Worm (Caenorhabditis elegans): ENCODE data around the gene T07E3.3.

Gene T07E3.3

DNA sequence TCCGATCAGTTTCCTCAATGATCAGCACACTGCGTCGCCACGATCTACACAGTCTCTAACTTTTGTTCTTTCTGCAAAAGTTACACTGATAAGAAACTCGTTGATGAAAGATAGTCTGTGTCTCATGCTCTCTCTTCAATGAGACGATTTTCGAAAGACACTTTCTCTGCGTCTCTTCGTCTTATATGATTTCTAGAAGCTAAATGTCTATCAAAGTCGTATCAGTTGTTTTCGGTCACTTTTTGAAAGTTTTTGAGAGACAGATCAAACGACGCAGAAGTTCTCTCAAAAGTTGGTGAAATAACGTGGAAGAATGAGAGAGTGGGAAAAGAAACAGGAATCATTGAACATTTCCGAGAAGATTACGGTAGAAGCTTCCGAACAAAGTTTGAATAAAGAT, 8.5 kb upstream of the T07E3.3 start (continued):
- TF ChIP-seq pqm-1 (tag; optimal IDR thresholded peaks at IDR 0.05) (peak; percentile 46), lin-13 (GFP tag; optimal IDR thresholded peaks at IDR 0.05) (peak; percentile 37), lin-15B (tag; optimal IDR thresholded peaks at IDR 0.05) (no peak), saeg-2 (GFP tag; IDR thresholded peaks at IDR 0.05) (peak; percentile 73; the same call in 1 of the 2 replicates), madf-9 (GFP tag; conservative IDR thresholded peaks at IDR 0.05) (no peak), F37D6.2 (tag; optimal IDR thresholded peaks at IDR 0.05) (no peak), ceh-82 (tag; optimal IDR thresholded peaks at IDR 0.05) (no peak), lir-3 (tag; optimal IDR thresholded peaks at IDR 0.05) (no peak), Y75B8A.6 (GFP tag; IDR thresholded peaks at IDR 0.05) (no peak), R02D3.7 (tag; optimal IDR thresholded peaks at IDR 0.05) (no peak), arid-1 (GFP tag; conservative IDR thresholded peaks at IDR 0.05) (0 out of 2 replicates have a peak, but pooled peaks have one; percentile 44), dmd-8 (GFP tag; IDR thresholded peaks at IDR 0.05) (no peak), mxl-2 (GFP tag; conservative IDR thresholded peaks at IDR 0.05) (peak; percentile 82), zag-1 (tag; optimal IDR thresholded peaks at IDR 0.05) (no peak), unc-130 (GFP tag; optimal IDR thresholded peaks at IDR 0.05) (no peak), nhr-111 (GFP tag; optimal IDR thresholded peaks at IDR 0.05) (no peak), nhr-102 (tag; optimal IDR thresholded peaks at IDR 0.05) (peak; percentile 63), zfp-2 (tag; optimal IDR thresholded peaks at IDR 0.05) (no peak), set-16 (GFP tag; IDR thresholded peaks at IDR 0.05) (no peak), vab-7 (GFP tag; IDR thresholded peaks at IDR 0.05) (no peak), D1046.2 (GFP tag; IDR thresholded peaks at IDR 0.05) (no peak), fkh-10 (GFP tag; optimal IDR thresholded peaks at IDR 0.05) (no peak), egl-43 (GFP tag; IDR thresholded peaks at IDR 0.05) (no peak), ceh-32 (tag; optimal IDR thresholded peaks at IDR 0.05; ENCODE audit: poor library complexity) (no peak), lin-38 (GFP tag; IDR thresholded peaks at IDR 0.05) (peak; percentile 49), zip-2 (tag; optimal IDR thresholded peaks at IDR 0.05) (no peak), nhr-48 (tag; optimal IDR thresholded peaks at IDR 0.05) (peak; percentile 83), dpl-1 (GFP tag; optimal IDR thresholded peaks at IDR 0.05) (peak; percentile 14), spr-1 (tag; optimal IDR thresholded peaks at IDR 0.05) (peak; percentile 40), T26A8.4 (GFP tag; IDR thresholded peaks at IDR 0.05) (peak; percentile 66), egl-27 (tag; optimal IDR thresholded peaks at IDR 0.05) (no peak), daf-12 (tag; optimal IDR thresholded peaks at IDR 0.05) (no peak), mdl-1 (tag; optimal IDR thresholded peaks at IDR 0.05) (peak in 1 of 2 experiments; percentile 75), ceh-28 (tag; optimal IDR thresholded peaks at IDR 0.05) (no peak), tra-1 (GFP tag; IDR thresholded peaks at IDR 0.05) (peak; percentile 69; the same call in 1 of the 2 replicates), ces-1 (GFP tag; optimal IDR thresholded peaks at IDR 0.05) (no peak), pha-4 (GFP tag; IDR thresholded peaks at IDR 0.05) (no peak), pha-4 (tag; optimal IDR thresholded peaks at IDR 0.05) (no peak), jun-1 (tag; optimal IDR thresholded peaks at IDR 0.05) (no peak), hlh-11 (tag; optimal IDR thresholded peaks at IDR 0.05) (peak; percentile 95), ama-1 (optimal IDR thresholded peaks at IDR 0.05) (peak; percentile 27), rbr-2 (tag; optimal IDR thresholded peaks at IDR 0.05) (no peak), ceh-20 (GFP tag; IDR thresholded peaks at IDR 0.05) (0 out of 2 replicates have a peak, but pooled peaks have one; percentile 47), ctbp-1 (GFP tag; IDR thresholded peaks at IDR 0.05) (no peak), nhr-11 (tag; optimal IDR thresholded peaks at IDR 0.05) (peak; percentile 81), gei-8 (GFP tag; optimal IDR thresholded peaks at IDR 0.05) (peak; percentile 71), ZK546.5 (tag; optimal IDR thresholded peaks at IDR 0.05) (no peak), hmg-1.1 (GFP tag; IDR thresholded peaks at IDR 0.05) (peak; percentile 38; the same call in 1 of the 2 replicates), nhr-77 (tag; optimal IDR thresholded peaks at IDR 0.05) (peak; percentile 45), mxl-3 (GFP tag; optimal IDR thresholded peaks at IDR 0.05) (peak; percentile 40), F44E2.7 (GFP tag; IDR thresholded peaks at IDR 0.05) (no peak), unc-39 (tag; optimal IDR thresholded peaks at IDR 0.05) (no peak), aha-1 (tag) (no peak)
